Worm (Caenorhabditis elegans): Measurements from ENCODE around the gene pqn-75.

pqn-75 gene

DNA sequence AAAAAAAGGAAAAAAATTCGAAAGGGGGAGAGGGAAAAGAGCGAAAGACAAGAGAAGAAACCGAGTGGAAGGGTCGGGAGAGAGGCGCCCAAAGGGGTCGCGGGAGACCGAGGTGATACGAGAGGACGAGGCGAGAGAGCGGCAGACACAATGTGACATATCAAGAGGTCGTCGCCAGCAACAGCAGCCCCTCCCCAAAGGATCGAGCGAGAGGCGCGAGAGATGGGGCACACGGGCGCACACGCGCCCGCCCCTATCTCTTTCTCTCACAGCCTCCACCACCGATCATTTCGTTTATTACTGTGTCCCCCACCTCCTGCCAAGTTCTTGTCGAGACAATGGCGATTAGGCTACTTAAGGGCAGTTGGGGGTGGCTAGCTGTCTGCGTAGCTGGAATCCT is 44.0 kb upstream of the pqn-75 start (continued):
- TF ChIP-seq ztf-28 (GFP tag; IDR thresholded peaks at IDR 0.05) (0 out of 2 replicates have a peak, but pooled peaks have one; percentile 62), let-526 (GFP tag; IDR thresholded peaks at IDR 0.05) (0 out of 2 replicates have a peak, but pooled peaks have one; percentile 44), tlf-1 (GFP tag; optimal IDR thresholded peaks at IDR 0.05) (peak; percentile 9), egl-44 (GFP tag; IDR thresholded peaks at IDR 0.05) (peak; percentile 91), madf-10 (tag; optimal IDR thresholded peaks at IDR 0.05) (peak; percentile 45), B0336.3 (GFP tag; IDR thresholded peaks at IDR 0.05) (peak; percentile 34; the same call in 1 of the 2 replicates), pha-4 (tag; optimal IDR thresholded peaks at IDR 0.05) (no peak), sdz-38 (tag; optimal IDR thresholded peaks at IDR 0.05) (no peak), B0035.1 (tag; optimal IDR thresholded peaks at IDR 0.05) (no peak), atf-7 (tag; optimal IDR thresholded peaks at IDR 0.05) (peak; percentile 51), madf-8 (GFP tag; conservative IDR thresholded peaks at IDR 0.05) (no peak), bed-2 (GFP tag; IDR thresholded peaks at IDR 0.05) (no peak), hmg-20 (GFP tag; IDR thresholded peaks at IDR 0.05) (0 out of 2 replicates have a peak, but pooled peaks have one; percentile 20), Y53F4B.3 (GFP tag; IDR thresholded peaks at IDR 0.05) (no peak), lin-54 (GFP tag; optimal IDR thresholded peaks at IDR 0.05) (peak; percentile 53), nfya-2 (GFP tag; IDR thresholded peaks at IDR 0.05) (no peak), let-607 (tag; optimal IDR thresholded peaks at IDR 0.05) (peak in 1 of 2 experiments; percentile 53), gei-17 (GFP tag; optimal IDR thresholded peaks at IDR 0.05) (peak; percentile 16), ztf-3 (GFP tag; optimal IDR thresholded peaks at IDR 0.05) (no peak), lin-26 (GFP tag; IDR thresholded peaks at IDR 0.05) (peak; percentile 63; the same call in 1 of the 2 replicates), tbp1 (GFP tag; optimal IDR thresholded peaks at IDR 0.05) (peak; percentile 41), nhr-80 (tag; optimal IDR thresholded peaks at IDR 0.05) (peak; percentile 94), sptf-2 (GFP tag; optimal IDR thresholded peaks at IDR 0.05) (no peak), C17E4.6 (GFP tag; IDR thresholded peaks at IDR 0.05) (no peak), Y79H2A.3 (GFP tag; conservative IDR thresholded peaks at IDR 0.05) (no peak), xnd-1 (tag; optimal IDR thresholded peaks at IDR 0.05) (no peak), ets-4 (GFP tag; optimal IDR thresholded peaks at IDR 0.05) (peak; percentile 42), ceh-100 (GFP tag; IDR thresholded peaks at IDR 0.05) (no peak), zfh-2 (GFP tag; conservative IDR thresholded peaks at IDR 0.05) (peak; percentile 99)

ce11 chrIV:4029288-4029687 is 42.8 kb upstream of the pqn-75 start:
- TF ChIP-seq madf-10 (tag; optimal IDR thresholded peaks at IDR 0.05): no peak
- no peak for TF ChIP-seq hmg-20 (GFP tag; IDR thresholded peaks at IDR 0.05)
- TF ChIP-seq cebp-1 (GFP tag; IDR thresholded peaks at IDR 0.05): 0 out of 2 replicates have a peak, but pooled peaks have one; percentile 11
- TF ChIP-seq cebp-1 (tag; optimal IDR thresholded peaks at IDR 0.05): peak; percentile 35
- TF ChIP-seq dox-1 (GFP tag; IDR thresholded peaks at IDR 0.05): peak; percentile 57
- TF ChIP-seq ztf-22 (GFP tag; optimal IDR thresholded peaks at IDR 0.05): peak; percentile 3
- TF ChIP-seq nhr-80 (tag; optimal IDR thresholded peaks at IDR 0.05): peak; percentile 60

- TF ChIP-seq pha-4 (tag; optimal IDR thresholded peaks at IDR 0.05) (no peak), tbx-9 (tag; optimal IDR thresholded peaks at IDR 0.05; ENCODE audit: borderline replicate concordance) (no peak), akir-1 (GFP tag; optimal IDR thresholded peaks at IDR 0.05) (no peak), F10E7.11 (tag; optimal IDR thresholded peaks at IDR 0.05) (no peak), hrde-1 (tag; optimal IDR thresholded peaks at IDR 0.05; ENCODE audit: borderline replicate concordance) (no peak), aptf-3 (GFP tag; IDR thresholded peaks at IDR 0.05) (no peak), efl-1 (GFP tag; optimal IDR thresholded peaks at IDR 0.05) (no peak), snpc-1.3 (tag; optimal IDR thresholded peaks at IDR 0.05; ENCODE audit: insufficient read depth) (no peak), nhr-90 (tag; optimal IDR thresholded peaks at IDR 0.05) (no peak), ceh-91 (GFP tag; IDR thresholded peaks at IDR 0.05) (no peak), fkh-3 (tag; optimal IDR thresholded peaks at IDR 0.05) (no peak), F52B5.7 (tag; optimal IDR thresholded peaks at IDR 0.05) (no peak), lir-1 (GFP tag; conservative IDR thresholded peaks at IDR 0.05) (no peak), ceh-27 (GFP tag; optimal IDR thresholded peaks at IDR 0.05) (no peak), Y53F4B.3 (GFP tag; IDR thresholded peaks at IDR 0.05) (no peak)
These were observed 41.1 kb upstream of the pqn-75 start for ce11 chrIV:4030917-4031599.

Data from whole organism, young adult.